Worm (Caenorhabditis elegans): ENCODE data around the gene F21F8.5.
A peak's percentile ranks its signal among the peaks of the same experiment; 100 is the strongest.

Gene F21F8.5

DNA sequence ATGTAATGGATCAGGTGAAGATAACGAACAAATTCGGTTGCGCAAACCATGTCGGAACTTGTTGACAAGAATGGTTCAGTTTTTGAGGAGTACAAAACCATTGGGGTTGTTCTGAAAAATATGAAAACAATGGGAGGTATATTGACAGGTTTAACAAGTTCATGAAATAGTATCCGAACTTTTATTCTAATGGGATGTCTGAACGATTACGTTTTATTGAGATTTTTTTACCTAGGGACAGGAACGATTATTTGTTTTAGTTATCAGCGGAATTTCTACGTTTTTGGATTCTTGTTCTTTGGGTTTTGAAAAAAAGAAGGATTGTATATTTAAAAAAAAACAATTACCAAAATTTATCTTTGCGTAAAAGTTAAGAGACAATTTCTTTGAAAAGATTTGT lies 14.6 kb upstream of the F21F8.5 start, which contains the start of gene str-135:
str-135 (minus strand) TSS at position 101 of the 400 bp plus-strand sequence.
- no peak for TF ChIP-seq K12H6.12 (tag; optimal IDR thresholded peaks at IDR 0.05)
- no peak for TF ChIP-seq ztf-25 (GFP tag; IDR thresholded peaks at IDR 0.05)
- TF ChIP-seq madf-6 (GFP tag; IDR thresholded peaks at IDR 0.05): no peak
- no peak for TF ChIP-seq pha-4 (tag; optimal IDR thresholded peaks at IDR 0.05)
- no peak for TF ChIP-seq unc-130 (GFP tag; optimal IDR thresholded peaks at IDR 0.05)
- no peak for TF ChIP-seq cebp-2 (GFP tag; IDR thresholded peaks at IDR 0.05)
- no peak for TF ChIP-seq attf-6 (GFP tag; IDR thresholded peaks at IDR 0.05)
- TF ChIP-seq rec-8 (tag; optimal IDR thresholded peaks at IDR 0.05): no peak
- no peak for TF ChIP-seq B0261.1 (tag; optimal IDR thresholded peaks at IDR 0.05)
- TF ChIP-seq snpc-1.1 (tag; optimal IDR thresholded peaks at IDR 0.05; ENCODE audit: insufficient read depth): no peak

ce11 chrV:8278830-8279229 lies 12.7 kb upstream of the F21F8.5 start, which contains the start of gene str-136:
Gene str-136 (minus strand): TSS chrV:8278930.
- no peak for TF ChIP-seq lir-1 (GFP tag; conservative IDR thresholded peaks at IDR 0.05)

- TF ChIP-seq nhr-80 (tag; optimal IDR thresholded peaks at IDR 0.05) (peak; percentile 59), ceh-91 (GFP tag; IDR thresholded peaks at IDR 0.05) (no peak)
Measured at ce11 chrV:8271995-8272394, 5.9 kb upstream of the F21F8.5 start, which contains the start of gene asp-5. Gene asp-5 (plus strand): TSS chrV:8272385.

DNA sequence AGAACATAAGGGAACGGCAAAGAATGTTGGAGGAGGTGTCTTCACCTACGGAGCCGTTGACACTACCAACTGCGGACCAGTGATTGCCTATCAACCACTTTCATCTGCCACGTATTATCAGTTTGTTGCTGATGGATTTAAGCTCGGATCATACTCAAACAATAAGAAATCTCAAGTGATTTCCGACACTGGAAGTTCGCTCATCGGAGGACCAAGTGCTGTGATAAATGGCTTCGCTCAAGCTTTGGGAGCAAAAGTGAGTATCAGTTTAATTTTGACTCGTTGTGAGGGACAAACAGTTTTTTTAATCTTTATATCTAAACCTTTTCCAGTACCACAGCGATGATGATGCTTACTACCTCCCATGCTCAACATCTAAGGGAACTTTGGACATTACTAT lies 5.3 kb upstream of the F21F8.5 start:
- TF ChIP-seq egl-18 (GFP tag; IDR thresholded peaks at IDR 0.05) (no peak), nhr-80 (tag; optimal IDR thresholded peaks at IDR 0.05) (no peak), zim-3 (tag; optimal IDR thresholded peaks at IDR 0.05) (no peak), ets-4 (GFP tag; optimal IDR thresholded peaks at IDR 0.05) (no peak), C17E4.6 (GFP tag; IDR thresholded peaks at IDR 0.05) (no peak), akir-1 (GFP tag; optimal IDR thresholded peaks at IDR 0.05) (no peak), ama-1 (optimal IDR thresholded peaks at IDR 0.05) (no peak), ama-1 (GFP tag; optimal IDR thresholded peaks at IDR 0.05) (no peak), lin-35 (GFP tag; optimal IDR thresholded peaks at IDR 0.05) (no peak), ceh-40 (GFP tag; IDR thresholded peaks at IDR 0.05) (no peak), mxl-1 (tag; optimal IDR thresholded peaks at IDR 0.05) (no peak), T07F8.4 (tag; optimal IDR thresholded peaks at IDR 0.05) (no peak), ekl-4 (GFP tag; IDR thresholded peaks at IDR 0.05) (no peak), F23B12.7 (tag; optimal IDR thresholded peaks at IDR 0.05; ENCODE audit: insufficient read depth) (no peak), nfya-2 (GFP tag; IDR thresholded peaks at IDR 0.05) (no peak)

ce11 chrV:8269878-8270277 lies 3.7 kb upstream of the F21F8.5 start:
- peak; percentile 86 for TF ChIP-seq atf-7 (tag; optimal IDR thresholded peaks at IDR 0.05)
- no peak for TF ChIP-seq chd-7 (tag; optimal IDR thresholded peaks at IDR 0.05)
- TF ChIP-seq nhr-80 (tag; optimal IDR thresholded peaks at IDR 0.05): peak; percentile 69
- TF ChIP-seq let-607 (tag; optimal IDR thresholded peaks at IDR 0.05): peak in 1 of 2 experiments; percentile 18
- TF ChIP-seq cebp-2 (GFP tag; IDR thresholded peaks at IDR 0.05): no peak
- no peak for TF ChIP-seq mes-4 (tag; optimal IDR thresholded peaks at IDR 0.05)
- TF ChIP-seq Y53F4B.3 (GFP tag; IDR thresholded peaks at IDR 0.05): no peak
- no peak for TF ChIP-seq zfh-2 (GFP tag; conservative IDR thresholded peaks at IDR 0.05)
- no peak for TF ChIP-seq C17E4.6 (GFP tag; IDR thresholded peaks at IDR 0.05)
- no peak for TF ChIP-seq hmg-1.2 (GFP tag; IDR thresholded peaks at IDR 0.05)
- no peak for TF ChIP-seq ztf-25 (GFP tag; IDR thresholded peaks at IDR 0.05)
- no peak for TF ChIP-seq lin-40 (tag; optimal IDR thresholded peaks at IDR 0.05)
- TF ChIP-seq T07F8.4 (tag; optimal IDR thresholded peaks at IDR 0.05): no peak
- TF ChIP-seq K12H6.12 (tag; optimal IDR thresholded peaks at IDR 0.05): no peak
- TF ChIP-seq mxl-1 (tag; optimal IDR thresholded peaks at IDR 0.05): no peak
- no peak for TF ChIP-seq attf-6 (GFP tag; IDR thresholded peaks at IDR 0.05)
- no peak for TF ChIP-seq T26A5.8 (tag; optimal IDR thresholded peaks at IDR 0.05)
- no peak for TF ChIP-seq ceh-58 (GFP tag; IDR thresholded peaks at IDR 0.05)
- no peak for TF ChIP-seq F52B5.7 (tag; optimal IDR thresholded peaks at IDR 0.05)
- TF ChIP-seq attf-3 (GFP tag; conservative IDR thresholded peaks at IDR 0.05): no peak
- no peak for TF ChIP-seq F22D6.2 (tag; optimal IDR thresholded peaks at IDR 0.05)
- no peak for TF ChIP-seq lin-54 (GFP tag; optimal IDR thresholded peaks at IDR 0.05)
- TF ChIP-seq mel-28 (tag; optimal IDR thresholded peaks at IDR 0.05; ENCODE audit: borderline replicate concordance): no peak

Measured in whole organism, young adult.